Worm (Caenorhabditis elegans) whole organism, L3 larva: ENCODE measurements around the gene rpc-11.

Source experiments
- aly-2 ChIP-seq: fragments of 150-350 bp; optimal IDR thresholded peaks from 2 replicates; lab custom pipeline; 2014; ENCODE audit warnings: missing biosample characterization, missing genetic modification characterization
- elt-2 ChIP-seq: sonication (generic microtip); optimal IDR thresholded peaks from 2 replicates; lab custom pipeline; 2016; ENCODE audit warnings: missing genetic modification reagents, mild to moderate bottlenecking, missing genetic modification characterization, missing compliant biosample characterization
- fkh-10 ChIP-seq: sonication (generic microtip); optimal IDR thresholded peaks from 2 replicates; lab custom pipeline; 2017; ENCODE audit warnings: missing biosample characterization, missing genetic modification reagents, missing genetic modification characterization
- mml-1 ChIP-seq: fragments of 150-350 bp; sonication (generic microtip); optimal IDR thresholded peaks from 3 replicates; lab custom pipeline; 2014; ENCODE audit warnings: missing biosample characterization, missing genetic modification characterization
- nhr-12 ChIP-seq: fragments of 150-350 bp; optimal IDR thresholded peaks from 2 replicates; lab custom pipeline; 2014; ENCODE audit warnings: missing biosample characterization, missing genetic modification characterization
- nhr-28 ChIP-seq: fragments of 150-350 bp; optimal IDR thresholded peaks from 2 replicates; lab custom pipeline; 2014; ENCODE audit warnings: missing biosample characterization, missing genetic modification characterization
- nhr-77 ChIP-seq: fragments of 150-350 bp; optimal IDR thresholded peaks from 2 replicates; lab custom pipeline; 2014; ENCODE audit warnings: missing biosample characterization, missing genetic modification characterization
- pha-4 ChIP-seq: fragments of 150-350 bp; optimal IDR thresholded peaks from 2 replicates; lab custom pipeline; 2014; ENCODE audit warnings: missing biosample characterization, missing genetic modification reagents, missing genetic modification characterization
- pqm-1 ChIP-seq: fragments of 150-350 bp; optimal IDR thresholded peaks from 2 replicates; lab custom pipeline; 2017; ENCODE audit warnings: missing biosample characterization, missing genetic modification characterization, inconsistent platforms
- unc-39 ChIP-seq: sonication (generic microtip); optimal IDR thresholded peaks from 4 replicates; lab custom pipeline; 2017; ENCODE audit warnings: missing biosample characterization, missing genetic modification characterization
- unc-62 ChIP-seq: fragments of 150-350 bp; sonication (generic microtip); optimal IDR thresholded peaks from 4 replicates; lab custom pipeline; 2014; ENCODE audit warnings: missing biosample characterization, missing genetic modification reagents, missing genetic modification characterization

DNA sequence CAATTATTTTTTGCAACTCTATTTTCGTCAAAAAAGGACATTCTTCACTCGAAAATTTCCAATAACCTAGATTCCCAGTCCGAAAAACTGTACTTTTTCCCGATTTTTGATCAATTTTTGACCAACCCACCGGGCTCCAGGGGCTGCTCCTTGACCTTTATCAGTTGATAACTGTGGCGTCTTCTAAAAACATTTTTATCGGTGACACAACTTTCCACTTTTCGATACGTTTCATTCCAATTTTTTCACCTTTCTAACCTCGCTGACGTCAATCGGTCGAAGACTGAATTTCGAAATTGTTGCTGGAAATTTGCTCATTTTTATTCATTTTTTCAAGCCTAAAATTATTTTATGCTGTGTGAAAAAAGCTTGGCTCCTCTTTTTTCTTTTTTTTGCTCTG is 20.2 kb downstream of the rpc-11 start:
- TF ChIP-seq aly-2 (tag; lab: Kevin White, UChicago) (no peak), nhr-28 (no peak), pha-4 (no peak), pqm-1 (tag; lab: Kevin White, UChicago) (peak; percentile 35), elt-2 (peak; percentile 77), unc-39 (tag; lab: Kevin White, UChicago) (no peak), mml-1 (tag; lab: Kevin White, UChicago) (no peak), nhr-77 (tag; lab: Kevin White, UChicago) (no peak), fkh-10 (no peak), nhr-12 (no peak), unc-62 (GFP tag; lab: Kevin White, UChicago) (no peak)
